Fruit fly (Drosophila melanogaster) whole organism, embryonic: ENCODE results near the gene Rab3-GEF.

ENCODE experiments used
- Blimp-1 ChIP-seq: fragments of 200-800 bp; sonication (Bioruptor generic); optimal IDR thresholded peaks from 3 replicates; lab custom pipeline; 2018; ENCODE audit warnings: missing biosample characterization, missing genetic modification characterization, mild to moderate bottlenecking, moderate library complexity, missing genetic modification reagents
- CG10147 ChIP-seq: fragments of 200-800 bp; sonication (Bioruptor generic); optimal IDR thresholded peaks from 2 replicates; lab custom pipeline; 2019; ENCODE audit warnings: missing biosample characterization, mild to moderate bottlenecking, missing genetic modification characterization, moderate library complexity
- CG11085 ChIP-seq: fragments of 200-800 bp; sonication (Bioruptor generic); IDR thresholded peaks from 2 replicates; pipeline ENCODE4 v1.3.6; 2022; ENCODE audit warnings: missing biosample characterization, missing genetic modification characterization
- CG11504 ChIP-seq: fragments of 200-800 bp; sonication (Bioruptor generic); optimal IDR thresholded peaks from 3 replicates; lab custom pipeline; 2019; ENCODE audit warnings: missing biosample characterization, mild to moderate bottlenecking, missing genetic modification characterization, moderate library complexity
- CG11723 ChIP-seq: fragments of 200-800 bp; sonication (Bioruptor generic); optimal IDR thresholded peaks from 2 replicates; lab custom pipeline; 2017; ENCODE audit warnings: missing biosample characterization, mild to moderate bottlenecking, missing genetic modification characterization
- CG12391 ChIP-seq: fragments of 200-800 bp; sonication (Bioruptor generic); optimal IDR thresholded peaks from 3 replicates; lab custom pipeline; 2018; ENCODE audit warnings: missing biosample characterization, mild to moderate bottlenecking, missing genetic modification characterization, moderate library complexity
- CG12659 ChIP-seq: fragments of 200-800 bp; sonication (Bioruptor generic); optimal IDR thresholded peaks from 3 replicates; lab custom pipeline; 2017; ENCODE audit warnings: mild to moderate bottlenecking, missing biosample characterization, missing genetic modification reagents, missing genetic modification characterization
- CG15696 ChIP-seq: fragments of 200-800 bp; sonication (Bioruptor generic); optimal IDR thresholded peaks from 2 replicates; lab custom pipeline; 2019; ENCODE audit warnings: missing biosample characterization, mild to moderate bottlenecking, missing genetic modification characterization, moderate library complexity
- CG1602 ChIP-seq: fragments of 200-800 bp; sonication (Bioruptor generic); optimal IDR thresholded peaks from 3 replicates; lab custom pipeline; 2016; ENCODE audit warnings: missing biosample characterization, missing genetic modification characterization
- CG17829 ChIP-seq: fragments of 200-800 bp; optimal IDR thresholded peaks from 2 replicates; lab custom pipeline; 2019; ENCODE audit warnings: missing biosample characterization, mild to moderate bottlenecking, missing genetic modification characterization, moderate library complexity
- CG18262 ChIP-seq: fragments of 200-800 bp; optimal IDR thresholded peaks from 3 replicates; lab custom pipeline; 2019; ENCODE audit warnings: missing biosample characterization, mild to moderate bottlenecking, missing genetic modification characterization, moderate library complexity
- CG1832 ChIP-seq: fragments of 200-800 bp; sonication (Bioruptor generic); optimal IDR thresholded peaks from 2 replicates; lab custom pipeline; 2017; ENCODE audit warnings: missing biosample characterization, mild to moderate bottlenecking, missing genetic modification characterization, inconsistent platforms
- CG2120 ChIP-seq: fragments of 200-800 bp; sonication (Bioruptor generic); optimal IDR thresholded peaks from 3 replicates; lab custom pipeline; 2016; ENCODE audit warnings: missing biosample characterization, missing genetic modification characterization
- CG5180 ChIP-seq: fragments of 200-800 bp; sonication (Bioruptor generic); optimal IDR thresholded peaks from 3 replicates; lab custom pipeline; 2017; ENCODE audit warnings: missing biosample characterization, missing genetic modification characterization, mild to moderate bottlenecking, moderate library complexity, missing genetic modification reagents
- CG8765 ChIP-seq: fragments of 200-800 bp; sonication (Bioruptor generic); IDR thresholded peaks from 2 replicates; pipeline ENCODE4 v1.3.6; 2022; ENCODE audit warnings: missing biosample characterization, missing genetic modification characterization
- CG8924 ChIP-seq: fragments of 200-800 bp; optimal IDR thresholded peaks from 3 replicates; lab custom pipeline; 2019; ENCODE audit warnings: missing biosample characterization, mild to moderate bottlenecking, missing genetic modification characterization, moderate library complexity
- CG9817 ChIP-seq: fragments of 200-800 bp; sonication (Bioruptor generic); optimal IDR thresholded peaks from 2 replicates; lab custom pipeline; 2018; ENCODE audit warnings: missing biosample characterization, mild to moderate bottlenecking, missing genetic modification characterization, moderate library complexity
- Chrac-16 ChIP-seq: fragments of 200-800 bp; sonication (Bioruptor generic); optimal IDR thresholded peaks from 3 replicates; lab custom pipeline; 2016; ENCODE audit warnings: missing biosample characterization, missing genetic modification characterization
- CkIIα-i1 ChIP-seq: fragments of 200-800 bp; sonication (Bioruptor generic); IDR thresholded peaks from 2 replicates; pipeline ENCODE4 v1.3.6; 2022; ENCODE audit warnings: missing biosample characterization, missing genetic modification characterization
- D19A ChIP-seq: fragments of 200-800 bp; optimal IDR thresholded peaks from 3 replicates; lab custom pipeline; 2019; ENCODE audit warnings: missing biosample characterization, mild to moderate bottlenecking, missing genetic modification characterization, moderate library complexity
- D19B ChIP-seq: fragments of 200-800 bp; sonication (Bioruptor generic); optimal IDR thresholded peaks from 2 replicates; lab custom pipeline; 2017; ENCODE audit warnings: missing biosample characterization, mild to moderate bottlenecking, missing genetic modification characterization
- Ets65A ChIP-seq: fragments of 200-800 bp; sonication (Bioruptor generic); peaks from one replicate; lab custom pipeline; 2016; ENCODE audit warnings: missing biosample characterization, missing genetic modification characterization
- Ets97D ChIP-seq: fragments of 200-800 bp; sonication (Bioruptor generic); optimal IDR thresholded peaks from 3 replicates; lab custom pipeline; 2016; ENCODE audit warnings: missing biosample characterization, missing genetic modification characterization
- HmgD ChIP-seq: fragments of 200-800 bp; sonication (Bioruptor generic); optimal IDR thresholded peaks from 3 replicates; lab custom pipeline; 2016; ENCODE audit warnings: missing biosample characterization, missing genetic modification characterization
- Hr51 ChIP-seq, 2 experiments: fragments of 200-800 bp; sonication (Bioruptor generic); optimal IDR thresholded peaks; 2 replicates in 1 of 2; 3 replicates in 1 of 2; lab custom pipeline; 2016 to 2018; ENCODE audit warnings: missing biosample characterization in 2 of 2, missing genetic modification characterization in 2 of 2, mild to moderate bottlenecking in 1 of 2, moderate library complexity in 1 of 2
- Hsf ChIP-seq: fragments of 200-800 bp; sonication (Bioruptor generic); optimal IDR thresholded peaks from 3 replicates; lab custom pipeline; 2016; ENCODE audit warnings: missing biosample characterization, missing genetic modification characterization
- Jarid2 ChIP-seq: fragments of 200-800 bp; sonication (Bioruptor generic); optimal IDR thresholded peaks from 3 replicates; lab custom pipeline; 2017; ENCODE audit warnings: mild to moderate bottlenecking, missing biosample characterization, missing genetic modification reagents, missing genetic modification characterization
- Meics ChIP-seq: fragments of 200-800 bp; sonication (Bioruptor generic); optimal IDR thresholded peaks from 2 replicates; lab custom pipeline; 2017; ENCODE audit warnings: missing biosample characterization, mild to moderate bottlenecking, missing genetic modification characterization
- Nf-YA ChIP-seq: fragments of 200-800 bp; sonication (Bioruptor generic); IDR thresholded peaks from 2 replicates; pipeline ENCODE4 v1.3.6; 2022; ENCODE audit warnings: missing biosample characterization, missing genetic modification characterization
- Six4 ChIP-seq: fragments of 200-800 bp; sonication (Bioruptor generic); optimal IDR thresholded peaks from 2 replicates; lab custom pipeline; 2016; ENCODE audit warnings: missing biosample characterization, missing genetic modification characterization
- Ssrp ChIP-seq: fragments of 200-800 bp; sonication (Bioruptor generic); optimal IDR thresholded peaks from 2 replicates; lab custom pipeline; 2018; ENCODE audit warnings: missing biosample characterization, mild to moderate bottlenecking, missing genetic modification characterization, moderate library complexity
- ara ChIP-seq: fragments of 200-800 bp; sonication (Bioruptor generic); IDR thresholded peaks from 2 replicates; pipeline ENCODE4 v1.3.6; 2022; ENCODE audit warnings: missing biosample characterization, missing genetic modification characterization
- bab2 ChIP-seq: fragments of 200-800 bp; sonication (Bioruptor generic); optimal IDR thresholded peaks from 2 replicates; lab custom pipeline; 2016; ENCODE audit warnings: missing biosample characterization, missing genetic modification characterization
- cato ChIP-seq: fragments of 200-800 bp; sonication (Bioruptor generic); optimal IDR thresholded peaks from 2 replicates; lab custom pipeline; 2016; ENCODE audit warnings: missing biosample characterization, missing genetic modification characterization, borderline replicate concordance
- caup ChIP-seq: fragments of 200-800 bp; sonication (Bioruptor generic); optimal IDR thresholded peaks from 3 replicates; lab custom pipeline; 2017; ENCODE audit warnings: missing biosample characterization, mild to moderate bottlenecking, missing genetic modification characterization, moderate library complexity; ENCODE audit not compliant: severe bottlenecking
- crol ChIP-seq: fragments of 200-800 bp; sonication (Bioruptor generic); IDR thresholded peaks from 2 replicates; pipeline ENCODE4 v1.3.6; 2022; ENCODE audit warnings: missing biosample characterization, missing genetic modification characterization
- crp ChIP-seq, 2 experiments: fragments of 200-800 bp; sonication (Bioruptor generic); optimal IDR thresholded peaks; 2 replicates in 1 of 2; 3 replicates in 1 of 2; lab custom pipeline; 2017; ENCODE audit warnings: missing biosample characterization in 2 of 2, missing genetic modification characterization in 2 of 2, mild to moderate bottlenecking in 1 of 2, moderate library complexity in 1 of 2
- gcm2 ChIP-seq: fragments of 200-800 bp; sonication (Bioruptor generic); optimal IDR thresholded peaks from 2 replicates; lab custom pipeline; 2016; ENCODE audit warnings: missing biosample characterization, missing genetic modification characterization
- grau ChIP-seq: fragments of 200-800 bp; optimal IDR thresholded peaks from 3 replicates; lab custom pipeline; 2019; ENCODE audit warnings: missing biosample characterization, mild to moderate bottlenecking, missing genetic modification characterization, moderate library complexity
- klu ChIP-seq: fragments of 200-800 bp; sonication (Bioruptor generic); IDR thresholded peaks from 2 replicates; pipeline ENCODE4 v1.3.6; 2022; ENCODE audit warnings: missing biosample characterization, missing genetic modification characterization
- nmo ChIP-seq: fragments of 200-800 bp; sonication (Bioruptor generic); optimal IDR thresholded peaks from 2 replicates; lab custom pipeline; 2018; ENCODE audit warnings: missing biosample characterization, mild to moderate bottlenecking, missing genetic modification characterization, moderate library complexity
- nom ChIP-seq: fragments of 200-800 bp; sonication (Bioruptor generic); optimal IDR thresholded peaks from 2 replicates; lab custom pipeline; 2017; ENCODE audit warnings: missing biosample characterization, missing genetic modification characterization, mild to moderate bottlenecking, moderate library complexity, missing genetic modification reagents
- pho ChIP-seq: fragments of 200-800 bp; sonication (Bioruptor generic); optimal IDR thresholded peaks from 2 replicates; lab custom pipeline; 2016; ENCODE audit warnings: missing biosample characterization, missing genetic modification characterization
- phol ChIP-seq: fragments of 200-800 bp; sonication (Bioruptor generic); optimal IDR thresholded peaks from 3 replicates; lab custom pipeline; 2018; ENCODE audit warnings: missing biosample characterization, mild to moderate bottlenecking, missing genetic modification characterization, moderate library complexity
- row ChIP-seq: fragments of 200-800 bp; sonication (Bioruptor generic); IDR thresholded peaks from 3 replicates; pipeline ENCODE4 v1.3.6; 2022; ENCODE audit warnings: missing biosample characterization, missing genetic modification characterization
- sim ChIP-seq: fragments of 200-800 bp; sonication (Bioruptor generic); IDR thresholded peaks from 2 replicates; pipeline ENCODE4 v1.3.6; 2022; ENCODE audit warnings: missing biosample characterization, missing genetic modification characterization
- stwl ChIP-seq: fragments of 200-800 bp; sonication (Bioruptor generic); optimal IDR thresholded peaks from 3 replicates; lab custom pipeline; 2018; ENCODE audit warnings: missing biosample characterization, mild to moderate bottlenecking, missing genetic modification characterization, moderate library complexity
- sug ChIP-seq: fragments of 200-800 bp; optimal IDR thresholded peaks from 2 replicates; lab custom pipeline; 2019; ENCODE audit warnings: missing biosample characterization, mild to moderate bottlenecking, missing genetic modification characterization, moderate library complexity
- tll ChIP-seq, 2 experiments: fragments of 200-800 bp in 1 of 2; fragments of >200 bp in 1 of 2; sonication (Bioruptor generic) in 1 of 2; optimal IDR thresholded peaks; 2 replicates each; lab custom pipeline; 2017 to 2019; ENCODE audit warnings: missing biosample characterization in 2 of 2, missing genetic modification characterization in 2 of 2, mild to moderate bottlenecking in 1 of 2, moderate library complexity in 1 of 2

Gene Rab3-GEF

DNA sequence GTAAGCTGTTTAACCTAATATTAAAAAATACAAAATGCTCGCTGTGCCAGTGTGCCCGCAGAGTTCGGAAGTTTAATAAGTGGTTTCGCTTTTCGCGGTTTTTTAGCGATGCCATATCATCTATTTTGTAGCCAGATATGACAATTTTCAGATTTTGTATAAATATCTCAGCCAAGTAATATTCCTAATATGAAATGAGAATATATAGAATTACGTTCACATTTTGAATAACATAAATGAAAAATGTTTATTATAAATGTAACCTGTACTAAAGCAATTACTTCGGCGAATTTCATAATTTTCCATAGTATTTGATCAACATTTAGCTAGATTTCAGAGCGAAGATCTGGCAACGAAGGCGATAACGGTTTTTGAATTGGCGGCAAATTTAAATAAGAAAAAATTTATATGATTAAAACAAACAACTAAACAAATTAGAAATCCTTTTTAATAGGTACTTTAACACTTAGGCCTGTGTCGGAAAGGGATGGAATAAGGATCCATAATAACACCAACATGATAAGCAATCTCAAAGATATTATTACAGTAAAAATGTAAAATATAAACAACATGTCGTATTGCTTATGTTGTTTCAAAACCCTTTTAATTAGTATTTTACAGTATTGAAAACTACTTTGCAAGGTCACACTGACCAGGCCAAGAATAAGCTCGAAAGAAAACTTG is 23.0 kb upstream of the Rab3-GEF start, which contains the start of the genes opm and dob (continued):
- TF ChIP-seq CG5180 (no peak), D19B (no peak), stwl (tag; lab: Kevin White, UChicago) (peak; percentile 22), pho (peak; percentile 11), crp (GFP tag; optimal IDR thresholded peaks at IDR 0.05; lab: Kevin White, UChicago) (peak in 1 of 2 experiments; percentile 66), CG9817 (tag; lab: Kevin White, UChicago) (peak; percentile 21), row (GFP tag; lab: Robert Waterston, UW) (peak; percentile 75), sug (tag; lab: Kevin White, UChicago) (peak; percentile 55), Meics (GFP tag; lab: Kevin White, UChicago) (peak; percentile 37), CG12659 (peak; percentile 59), Hsf (GFP tag; lab: Kevin White, UChicago) (peak; percentile 5), caup (GFP tag; lab: Kevin White, UChicago) (no peak), CG15696 (tag; lab: Kevin White, UChicago) (peak; percentile 16), CG18262 (tag; lab: Kevin White, UChicago) (peak; percentile 37), phol (tag; lab: Kevin White, UChicago) (peak; percentile 68), grau (tag; lab: Kevin White, UChicago) (peak; percentile 54), CG11085 (GFP tag; lab: Robert Waterston, UW) (no peak), CG17829 (tag; lab: Kevin White, UChicago) (peak; percentile 35), CG12391 (tag; lab: Kevin White, UChicago) (peak; percentile 54), Ets97D (peak; percentile 39), Hr51 (GFP tag; optimal IDR thresholded peaks at IDR 0.05; lab: Kevin White, UChicago) (no peak), Chrac-16 (no peak), bab2 (GFP tag; lab: Kevin White, UChicago) (peak; percentile 15), CG10147 (GFP tag; lab: Kevin White, UChicago) (peak; percentile 20), CkIIα-i1 (GFP tag; lab: Robert Waterston, UW) (no peak), nmo (GFP tag; lab: Kevin White, UChicago) (peak; percentile 64), CG8924 (tag; lab: Kevin White, UChicago) (peak; percentile 12), HmgD (GFP tag; lab: Kevin White, UChicago) (no peak), CG1832 (GFP tag; lab: Kevin White, UChicago) (no peak), CG11504 (tag; lab: Kevin White, UChicago) (peak; percentile 56), gcm2 (GFP tag; lab: Kevin White, UChicago) (no peak), klu (no peak), CG1602 (GFP tag; lab: Kevin White, UChicago) (peak; percentile 29), ara (GFP tag; lab: Robert Waterston, UW) (no peak), D19A (tag; lab: Kevin White, UChicago) (no peak), Blimp-1 (GFP tag; lab: Kevin White, UChicago) (peak; percentile 52), sim (no peak), Ssrp (tag; lab: Kevin White, UChicago) (peak; percentile 27)

DNA sequence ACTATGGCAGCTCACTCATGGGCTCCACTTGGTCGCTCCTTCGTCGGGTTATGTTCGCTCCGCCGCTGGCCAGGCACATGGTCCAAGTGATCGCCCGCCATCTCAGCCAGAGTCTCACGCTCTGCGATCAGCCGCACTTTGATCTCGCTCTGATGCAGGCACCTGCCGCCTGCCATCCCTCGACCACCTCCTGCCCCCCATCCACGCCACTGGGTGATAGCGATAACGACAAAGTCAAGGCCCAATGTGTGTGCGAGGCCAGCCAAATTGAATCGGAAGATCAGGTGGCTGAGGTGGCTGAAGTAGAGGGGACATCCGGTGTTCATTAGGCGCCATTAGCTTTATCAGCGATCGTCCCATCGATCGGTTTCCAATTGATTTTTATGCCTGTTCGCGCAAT is 20.9 kb upstream of the Rab3-GEF start:
- TF ChIP-seq sug (tag; lab: Kevin White, UChicago) (peak; percentile 40), CG2120 (GFP tag; lab: Kevin White, UChicago) (no peak), crol (no peak), Jarid2 (no peak), CG8765 (no peak), Hr51 (GFP tag; optimal IDR thresholded peaks at IDR 0.05; lab: Kevin White, UChicago) (no peak), tll (GFP tag; optimal IDR thresholded peaks at IDR 0.05; lab: Kevin White, UChicago) (no peak), Six4 (no peak), ara (GFP tag; lab: Robert Waterston, UW) (no peak), CG11723 (no peak), cato (GFP tag; lab: Kevin White, UChicago) (no peak), Ets65A (GFP tag; lab: Kevin White, UChicago) (peak; percentile 28), Nf-YA (GFP tag; lab: Robert Waterston, UW) (no peak), nom (GFP tag; lab: Kevin White, UChicago) (peak; percentile 84)
